Fruit fly (Drosophila melanogaster) whole organism, embryonic: ENCODE data around the gene CG14326.

ENCODE experiments used
- Asciz ChIP-seq: fragments of 200-800 bp; sonication (Bioruptor generic); optimal IDR thresholded peaks from 2 replicates; lab custom pipeline; 2017; ENCODE audit warnings: missing biosample characterization, mild to moderate bottlenecking, missing genetic modification characterization, missing genetic modification reagents
- Awh ChIP-seq: fragments of 200-800 bp; sonication (Bioruptor generic); IDR thresholded peaks from 2 replicates; pipeline ENCODE4, ENCODE4 v1.3.6; 2022; ENCODE audit warnings: missing biosample characterization, missing genetic modification characterization
- CG10321 ChIP-seq: fragments of 200-800 bp; sonication (Bioruptor generic); IDR thresholded peaks from 2 replicates; pipeline ENCODE4 v1.3.6; 2022; ENCODE audit warnings: missing biosample characterization, missing genetic modification characterization
- CG12659 ChIP-seq: fragments of 200-800 bp; sonication (Bioruptor generic); optimal IDR thresholded peaks from 3 replicates; lab custom pipeline; 2017; ENCODE audit warnings: mild to moderate bottlenecking, missing biosample characterization, missing genetic modification reagents, missing genetic modification characterization
- CG12744 ChIP-seq: fragments of 200-800 bp; sonication (Bioruptor generic); optimal IDR thresholded peaks from 2 replicates; lab custom pipeline; 2016; ENCODE audit warnings: missing biosample characterization, missing genetic modification characterization
- CG14667 ChIP-seq: fragments of 200-800 bp; sonication (Bioruptor generic); IDR thresholded peaks from 2 replicates; pipeline ENCODE4 v1.3.6; 2022; ENCODE audit warnings: missing biosample characterization, missing genetic modification characterization
- CG15269 ChIP-seq: fragments of 200-800 bp; sonication (Bioruptor generic); optimal IDR thresholded peaks from 2 replicates; lab custom pipeline; 2018; ENCODE audit warnings: missing biosample characterization, mild to moderate bottlenecking, missing genetic modification characterization, moderate library complexity
- CG15696 ChIP-seq: fragments of 200-800 bp; sonication (Bioruptor generic); optimal IDR thresholded peaks from 2 replicates; lab custom pipeline; 2019; ENCODE audit warnings: missing biosample characterization, mild to moderate bottlenecking, missing genetic modification characterization, moderate library complexity
- CG17186 ChIP-seq: fragments of 200-800 bp; sonication (Bioruptor generic); optimal IDR thresholded peaks from 3 replicates; lab custom pipeline; 2017; ENCODE audit warnings: missing biosample characterization, missing genetic modification reagents, missing genetic modification characterization
- CG17361 ChIP-seq: fragments of 200-800 bp; sonication (Bioruptor generic); IDR thresholded peaks from 3 replicates; pipeline ENCODE4 v1.3.6; 2022; ENCODE audit warnings: missing biosample characterization, missing genetic modification characterization
- CG17568 ChIP-seq: fragments of 200-800 bp; sonication (Bioruptor generic); optimal IDR thresholded peaks from 2 replicates; lab custom pipeline; 2018; ENCODE audit warnings: missing biosample characterization, mild to moderate bottlenecking, missing genetic modification characterization, moderate library complexity
- CG18599 ChIP-seq: fragments of 200-800 bp; sonication (Bioruptor generic); optimal IDR thresholded peaks from 3 replicates; lab custom pipeline; 2017; ENCODE audit warnings: missing biosample characterization, missing genetic modification characterization, mild to moderate bottlenecking, moderate library complexity, missing genetic modification reagents
- CG30020 ChIP-seq: fragments of 200-800 bp; optimal IDR thresholded peaks from 2 replicates; lab custom pipeline; 2019; ENCODE audit warnings: missing biosample characterization, mild to moderate bottlenecking, missing genetic modification characterization, moderate library complexity
- CG42726 ChIP-seq: fragments of 200-800 bp; sonication (Bioruptor generic); IDR thresholded peaks from 2 replicates; pipeline ENCODE4 v1.3.6; 2022; ENCODE audit warnings: missing biosample characterization, missing genetic modification characterization; ENCODE audit not compliant: partially characterized antibody
- CG6689 ChIP-seq: fragments of 200-800 bp; sonication (Bioruptor generic); IDR thresholded peaks from 2 replicates; pipeline ENCODE4 v1.3.6; 2022; ENCODE audit warnings: missing biosample characterization, missing genetic modification characterization
- CG7556 ChIP-seq: fragments of 200-800 bp; sonication (Bioruptor generic); optimal IDR thresholded peaks from 2 replicates; lab custom pipeline; 2017; ENCODE audit warnings: missing biosample characterization, mild to moderate bottlenecking, missing genetic modification characterization
- CG8089 ChIP-seq: fragments of 200-800 bp; sonication (Bioruptor generic); optimal IDR thresholded peaks from 3 replicates; lab custom pipeline; 2016; ENCODE audit warnings: missing biosample characterization, missing genetic modification characterization
- CG8944 ChIP-seq: fragments of 200-800 bp; sonication (Bioruptor generic); optimal IDR thresholded peaks from 3 replicates; lab custom pipeline; 2016; ENCODE audit warnings: missing biosample characterization, missing genetic modification characterization
- CG9727 ChIP-seq: fragments of 200-800 bp; sonication (Bioruptor generic); optimal IDR thresholded peaks from 3 replicates; lab custom pipeline; 2017; ENCODE audit warnings: missing biosample characterization, mild to moderate bottlenecking, missing genetic modification characterization
- Camta ChIP-seq: fragments of 200-800 bp; sonication (Bioruptor generic); optimal IDR thresholded peaks from 2 replicates; lab custom pipeline; 2016; ENCODE audit warnings: missing biosample characterization, missing genetic modification characterization
- Dp ChIP-seq: fragments of 200-800 bp; sonication (Bioruptor generic); optimal IDR thresholded peaks from 2 replicates; lab custom pipeline; 2018; ENCODE audit warnings: missing biosample characterization, mild to moderate bottlenecking, missing genetic modification characterization, moderate library complexity
- Dref ChIP-seq: fragments of 200-800 bp; sonication (Bioruptor generic); IDR thresholded peaks from 2 replicates; pipeline ENCODE4 v1.3.6; 2022; ENCODE audit warnings: missing biosample characterization, missing genetic modification characterization
- Drgx ChIP-seq: fragments of 200-800 bp; sonication (Bioruptor generic); IDR thresholded peaks from 2 replicates; pipeline ENCODE4 v1.3.6; 2022; ENCODE audit warnings: missing biosample characterization, missing genetic modification characterization
- Hand ChIP-seq: fragments of 200-800 bp; sonication (Bioruptor generic); optimal IDR thresholded peaks from 2 replicates; lab custom pipeline; 2017; ENCODE audit warnings: mild to moderate bottlenecking, missing biosample characterization, missing genetic modification reagents, missing genetic modification characterization
- Hey ChIP-seq: fragments of 200-800 bp; sonication (Bioruptor generic); optimal IDR thresholded peaks from 3 replicates; lab custom pipeline; 2018; ENCODE audit warnings: missing biosample characterization, mild to moderate bottlenecking, missing genetic modification characterization
- HmgD ChIP-seq: fragments of 200-800 bp; sonication (Bioruptor generic); optimal IDR thresholded peaks from 3 replicates; lab custom pipeline; 2016; ENCODE audit warnings: missing biosample characterization, missing genetic modification characterization
- Hr3 ChIP-seq: fragments of 200-800 bp; sonication (Bioruptor generic); optimal IDR thresholded peaks from 3 replicates; lab custom pipeline; 2016; ENCODE audit warnings: missing biosample characterization, missing genetic modification characterization
- Hr78 ChIP-seq, 2 experiments: fragments of 200-800 bp in 1 of 2; fragments of >200 bp in 1 of 2; sonication (Bioruptor generic) in 1 of 2; optimal IDR thresholded peaks; 2 replicates each; lab custom pipeline; 2017 to 2019; ENCODE audit warnings: missing biosample characterization in 2 of 2, missing genetic modification characterization in 2 of 2, mild to moderate bottlenecking in 1 of 2, moderate library complexity in 1 of 2
- Hsf ChIP-seq: fragments of 200-800 bp; sonication (Bioruptor generic); optimal IDR thresholded peaks from 3 replicates; lab custom pipeline; 2016; ENCODE audit warnings: missing biosample characterization, missing genetic modification characterization
- Lpt ChIP-seq: fragments of >200 bp; optimal IDR thresholded peaks from 2 replicates; lab custom pipeline; 2018; ENCODE audit warnings: missing biosample characterization, missing genetic modification characterization
- MESR4 ChIP-seq: fragments of 200-800 bp; sonication (Bioruptor generic); optimal IDR thresholded peaks from 2 replicates; lab custom pipeline; 2018; ENCODE audit warnings: missing biosample characterization, mild to moderate bottlenecking, missing genetic modification characterization, moderate library complexity
- Mrtf ChIP-seq: fragments of 200-800 bp; sonication (Bioruptor generic); IDR thresholded peaks from 3 replicates; pipeline ENCODE4 v1.3.6; 2022; ENCODE audit warnings: missing biosample characterization, missing genetic modification characterization
- Sin3A ChIP-seq: fragments of >200 bp; optimal IDR thresholded peaks from 2 replicates; lab custom pipeline; 2018
- Sry-δ ChIP-seq: fragments of 200-800 bp; sonication (Bioruptor generic); optimal IDR thresholded peaks from 2 replicates; lab custom pipeline; 2016; ENCODE audit warnings: missing biosample characterization, missing genetic modification characterization
- Taf1 ChIP-seq: fragments of 200-800 bp; sonication (Bioruptor generic); IDR thresholded peaks from 2 replicates; pipeline ENCODE4 v1.3.6; 2022; ENCODE audit warnings: missing biosample characterization, missing genetic modification characterization
- ara ChIP-seq: fragments of 200-800 bp; sonication (Bioruptor generic); IDR thresholded peaks from 2 replicates; pipeline ENCODE4 v1.3.6; 2022; ENCODE audit warnings: missing biosample characterization, missing genetic modification characterization
- ash1 ChIP-seq: fragments of 200-800 bp; sonication (Bioruptor generic); optimal IDR thresholded peaks from 2 replicates; lab custom pipeline; 2018; ENCODE audit warnings: missing biosample characterization, mild to moderate bottlenecking, missing genetic modification characterization
- bigmax ChIP-seq: fragments of 200-800 bp; sonication (Bioruptor generic); optimal IDR thresholded peaks from 2 replicates; lab custom pipeline; 2018; ENCODE audit warnings: missing biosample characterization, mild to moderate bottlenecking, missing genetic modification characterization
- da ChIP-seq: fragments of 200-800 bp; sonication (Bioruptor generic); optimal IDR thresholded peaks from 2 replicates; lab custom pipeline; 2016; ENCODE audit warnings: missing biosample characterization, missing genetic modification characterization
- dati ChIP-seq: fragments of 200-800 bp; sonication (Bioruptor generic); IDR thresholded peaks from 2 replicates; pipeline ENCODE4 v1.3.6; 2022; ENCODE audit warnings: missing biosample characterization, missing genetic modification characterization
- dysf ChIP-seq: fragments of 200-800 bp; sonication (Bioruptor generic); IDR thresholded peaks from 3 replicates; pipeline ENCODE4 v1.3.6; 2022; ENCODE audit warnings: missing biosample characterization, missing genetic modification characterization
- esg ChIP-seq: fragments of 200-800 bp; sonication (Bioruptor generic); conservative IDR thresholded peaks from 2 replicates; pipeline ENCODE4 v1.3.6; 2022; ENCODE audit warnings: missing biosample characterization, missing genetic modification characterization
- gce ChIP-seq: fragments of 200-800 bp; sonication (Bioruptor generic); IDR thresholded peaks from 3 replicates; pipeline ENCODE4 v1.3.6; 2022; ENCODE audit warnings: missing biosample characterization, missing genetic modification characterization
- gsb-n ChIP-seq: fragments of 200-800 bp; sonication (Bioruptor generic); optimal IDR thresholded peaks from 3 replicates; lab custom pipeline; 2018; ENCODE audit warnings: missing biosample characterization, mild to moderate bottlenecking, missing genetic modification characterization
- h ChIP-seq: fragments of >200 bp; optimal IDR thresholded peaks from 2 replicates; lab custom pipeline; 2017
- hth ChIP-seq: fragments of >200 bp; optimal IDR thresholded peaks from 2 replicates; lab custom pipeline; 2017; ENCODE audit warnings: inconsistent platforms
- lbe ChIP-seq: fragments of 200-800 bp; sonication (Bioruptor generic); optimal IDR thresholded peaks from 2 replicates; lab custom pipeline; 2016; ENCODE audit warnings: missing biosample characterization, mild to moderate bottlenecking, missing genetic modification characterization
- repo ChIP-seq: fragments of 200-800 bp; sonication (Bioruptor generic); optimal IDR thresholded peaks from 2 replicates; lab custom pipeline; 2016; ENCODE audit warnings: missing biosample characterization, missing genetic modification characterization
- scrt ChIP-seq: fragments of 200-800 bp; sonication (Bioruptor generic); optimal IDR thresholded peaks from 2 replicates; lab custom pipeline; 2018; ENCODE audit warnings: missing biosample characterization, mild to moderate bottlenecking, missing genetic modification characterization, moderate library complexity
- sima ChIP-seq: fragments of 200-800 bp; sonication (Bioruptor generic); optimal IDR thresholded peaks from 2 replicates; lab custom pipeline; 2016; ENCODE audit warnings: missing biosample characterization, missing genetic modification characterization
- slp2 ChIP-seq: fragments of 200-800 bp; sonication (Bioruptor generic); optimal IDR thresholded peaks from 2 replicates; lab custom pipeline; 2016; ENCODE audit warnings: missing biosample characterization, missing genetic modification characterization
- trem ChIP-seq: fragments of 200-800 bp; optimal IDR thresholded peaks from 3 replicates; lab custom pipeline; 2019; ENCODE audit warnings: missing biosample characterization, mild to moderate bottlenecking, missing genetic modification characterization, moderate library complexity
- tup ChIP-seq: fragments of 200-800 bp; sonication (Bioruptor generic); optimal IDR thresholded peaks from 2 replicates; lab custom pipeline; 2016; ENCODE audit warnings: missing biosample characterization, mild to moderate bottlenecking, missing genetic modification characterization, moderate library complexity
- twi ChIP-seq: fragments of 200-800 bp; optimal IDR thresholded peaks from 2 replicates; lab custom pipeline; 2019; ENCODE audit warnings: missing biosample characterization, mild to moderate bottlenecking, missing genetic modification characterization, moderate library complexity

Gene CG14326

dm6 chr3R:17603717-17604116 lies 15.2 kb upstream of the CG14326 start (continued):
- TF ChIP-seq twi (tag; lab: Kevin White, UChicago), result peak; percentile 94
- TF ChIP-seq Camta (GFP tag; lab: Kevin White, UChicago), result no peak
- TF ChIP-seq CG17186 (GFP tag; lab: Kevin White, UChicago), result no peak
- TF ChIP-seq CG17361 (GFP tag; lab: Robert Waterston, UW), result no peak
- no peak for TF ChIP-seq ara (GFP tag; lab: Robert Waterston, UW)
- TF ChIP-seq tup (GFP tag; lab: Kevin White, UChicago), result no peak
- peak; percentile 64; the same call in 1 of the 2 replicates for TF ChIP-seq CG42726 (GFP tag; lab: Robert Waterston, UW)
- no peak for TF ChIP-seq dati (GFP tag; lab: Robert Waterston, UW)
- no peak for TF ChIP-seq da (GFP tag; lab: Kevin White, UChicago)
- no peak for TF ChIP-seq Awh (GFP tag; lab: Robert Waterston, UW)
- no peak for TF ChIP-seq sima (GFP tag; lab: Kevin White, UChicago)
- TF ChIP-seq CG15696 (tag; lab: Kevin White, UChicago), result no peak
- no peak for TF ChIP-seq lbe (GFP tag; lab: Kevin White, UChicago)
- TF ChIP-seq Dp (GFP tag; lab: Kevin White, UChicago), result no peak
- no peak for TF ChIP-seq Hr3
- no peak for TF ChIP-seq ash1 (GFP tag; lab: Kevin White, UChicago)
- no peak for TF ChIP-seq esg (GFP tag; lab: Robert Waterston, UW)
- TF ChIP-seq CG7556 (GFP tag; lab: Kevin White, UChicago), result no peak
- TF ChIP-seq CG14667 (GFP tag; lab: Robert Waterston, UW), result no peak
- TF ChIP-seq CG17568 (GFP tag; lab: Kevin White, UChicago), result no peak
- no peak for TF ChIP-seq Drgx (GFP tag; lab: Robert Waterston, UW)
- TF ChIP-seq CG9727 (GFP tag; lab: Kevin White, UChicago), result no peak
- TF ChIP-seq CG18599 (GFP tag; lab: Kevin White, UChicago), result no peak
- no peak for TF ChIP-seq gsb-n (tag; lab: Kevin White, UChicago)
- TF ChIP-seq CG12659 (GFP tag; lab: Kevin White, UChicago), result no peak
- TF ChIP-seq repo (GFP tag; lab: Kevin White, UChicago), result no peak
- TF ChIP-seq scrt (GFP tag; lab: Kevin White, UChicago), result no peak
- no peak for TF ChIP-seq Asciz (GFP tag; lab: Kevin White, UChicago)
- no peak for TF ChIP-seq slp2 (GFP tag; lab: Kevin White, UChicago)
- peak; percentile 95 for TF ChIP-seq Hey (tag; lab: Kevin White, UChicago)
- TF ChIP-seq MESR4 (GFP tag; lab: Kevin White, UChicago), result no peak
- no peak for TF ChIP-seq h
- no peak for TF ChIP-seq Hand (GFP tag; lab: Kevin White, UChicago)
- no peak for TF ChIP-seq CG10321 (GFP tag; lab: Robert Waterston, UW)
- no peak for TF ChIP-seq CG12744 (GFP tag; lab: Kevin White, UChicago)
- TF ChIP-seq gce, result no peak
- no peak for TF ChIP-seq Sry-δ
- no peak for TF ChIP-seq Hsf (GFP tag; lab: Kevin White, UChicago)
- TF ChIP-seq Hr78 (GFP tag; optimal IDR thresholded peaks at IDR 0.05; lab: Kevin White, UChicago), result no peak
- TF ChIP-seq CG6689, result no peak
- TF ChIP-seq CG8089 (GFP tag; lab: Kevin White, UChicago), result no peak
- peak; percentile 66 for TF ChIP-seq HmgD
- no peak for TF ChIP-seq Mrtf (GFP tag; lab: Robert Waterston, UW)
- no peak for TF ChIP-seq CG30020 (tag; lab: Kevin White, UChicago)
- TF ChIP-seq CG15269, result no peak
- no peak for TF ChIP-seq Sin3A (lab: Kevin White, UChicago)
- no peak for TF ChIP-seq trem (tag; lab: Kevin White, UChicago)
- TF ChIP-seq dysf, result no peak
- no peak for TF ChIP-seq CG8944 (GFP tag; lab: Kevin White, UChicago)
- no peak for TF ChIP-seq hth (lab: Kevin White, UChicago)
- TF ChIP-seq bigmax, result no peak
- TF ChIP-seq Taf1 (GFP tag; lab: Robert Waterston, UW), result no peak
- TF ChIP-seq Dref (GFP tag; lab: Robert Waterston, UW), result no peak
- TF ChIP-seq Lpt, result no peak
